Fruit fly (Drosophila melanogaster) whole organism, prepupa: ENCODE data around the gene CG17931.

Experiments
- CG8119 ChIP-seq: fragments of 200-800 bp; sonication (Bioruptor generic); IDR thresholded peaks from 3 replicates; pipeline ENCODE4 v1.3.6; 2022; ENCODE audit warnings: missing biosample characterization, missing genetic modification characterization
- Ets96B ChIP-seq: fragments of 200-800 bp; optimal IDR thresholded peaks from 2 replicates; lab custom pipeline; 2019; ENCODE audit warnings: missing biosample characterization, mild to moderate bottlenecking, missing genetic modification characterization, moderate library complexity
- Hr39 ChIP-seq: fragments of 200-800 bp; sonication (Bioruptor generic); optimal IDR thresholded peaks from 2 replicates; lab custom pipeline; 2016; ENCODE audit warnings: missing biosample characterization, missing genetic modification characterization
- OdsH ChIP-seq: fragments of 200-800 bp; sonication (Bioruptor generic); optimal IDR thresholded peaks from 3 replicates; lab custom pipeline; 2016; ENCODE audit warnings: missing biosample characterization, missing genetic modification characterization
- esn ChIP-seq: fragments of 200-800 bp; sonication (Bioruptor generic); optimal IDR thresholded peaks from 2 replicates; lab custom pipeline; 2016; ENCODE audit warnings: missing biosample characterization, mild to moderate bottlenecking, missing genetic modification characterization, moderate library complexity
- fkh ChIP-seq: fragments of 200-800 bp; sonication (Bioruptor generic); optimal IDR thresholded peaks from 3 replicates; lab custom pipeline; 2017; ENCODE audit warnings: missing biosample characterization, mild to moderate bottlenecking, missing genetic modification characterization, moderate library complexity
- lz ChIP-seq: fragments of 200-800 bp; sonication (Bioruptor generic); optimal IDR thresholded peaks from 3 replicates; lab custom pipeline; 2016; ENCODE audit warnings: missing biosample characterization, missing genetic modification characterization

dm6 chr3R:16356215-16356862 lies 2.9 kb downstream of the CG17931 start:
- no peak for TF ChIP-seq esn (GFP tag; lab: Kevin White, UChicago)
- TF ChIP-seq OdsH (GFP tag; lab: Kevin White, UChicago), result no peak
- no peak for TF ChIP-seq fkh (GFP tag; lab: Kevin White, UChicago)
- no peak for TF ChIP-seq Ets96B
- TF ChIP-seq lz (GFP tag; lab: Kevin White, UChicago), result no peak
- no peak for TF ChIP-seq CG8119 (GFP tag; lab: Robert Waterston, UW)
- TF ChIP-seq Hr39 (GFP tag; lab: Kevin White, UChicago), result no peak
